Worm (Caenorhabditis elegans): Measurements from ENCODE around the gene Y69A2AR.24.

DNA sequence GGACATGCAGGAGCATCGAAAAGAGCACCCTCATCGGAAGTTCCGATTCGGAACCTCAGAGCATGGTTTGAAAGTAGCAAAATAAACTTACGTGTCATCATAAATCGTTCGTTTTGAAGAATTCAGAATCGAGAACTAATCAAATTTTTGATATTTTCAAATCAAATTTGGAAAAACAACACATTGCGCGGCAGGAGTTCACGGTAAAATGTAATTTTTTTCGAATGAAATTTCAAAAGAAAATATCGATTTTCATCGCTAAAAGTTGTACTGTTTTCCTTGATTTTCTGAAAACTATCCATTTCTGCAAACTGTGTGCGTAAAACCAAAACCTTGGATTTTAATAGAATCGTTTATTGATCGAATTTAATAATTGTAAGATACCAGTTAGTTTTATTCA lies at the start of gene Y69A2AR.24:
- TF ChIP-seq him-1 (tag; optimal IDR thresholded peaks at IDR 0.05): no peak
- no peak for TF ChIP-seq dao-5 (tag; optimal IDR thresholded peaks at IDR 0.05)
- no peak for TF ChIP-seq W03F9.2 (tag; optimal IDR thresholded peaks at IDR 0.05)
